Fruit fly (Drosophila melanogaster): ENCODE results near the gene CG42788.

Gene CG42788

DNA sequence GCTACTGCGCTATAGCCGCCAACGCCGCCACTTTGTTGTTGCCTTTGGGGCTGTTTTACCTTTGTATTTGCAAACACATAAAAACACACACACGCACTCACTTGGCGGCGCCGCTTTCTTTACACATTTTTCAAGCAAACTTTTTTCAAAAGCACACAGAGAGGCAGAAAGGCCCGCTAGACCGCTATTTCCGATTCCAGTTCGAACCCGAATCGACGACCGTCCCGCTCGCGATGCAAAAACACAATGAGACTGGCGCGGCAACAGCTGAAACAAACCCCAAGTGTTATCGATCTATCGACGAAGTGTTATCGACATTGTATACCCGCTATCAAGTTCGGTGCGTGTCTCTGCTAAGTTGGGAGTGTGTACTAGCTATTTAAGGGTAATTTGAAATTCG, at the start of gene CG42788 (continued):
- no peak for TF ChIP-seq sna (GFP tag; IDR thresholded peaks at IDR 0.05; ENCODE audit: partially characterized antibody)
- no peak for TF ChIP-seq CG32532 (GFP tag; IDR thresholded peaks at IDR 0.05)
- no peak for TF ChIP-seq Poxn (GFP tag; IDR thresholded peaks at IDR 0.05)
- peak; percentile 25 for TF ChIP-seq nerfin-1 (tag; optimal IDR thresholded peaks at IDR 0.05)
- TF ChIP-seq Oli (tag; optimal IDR thresholded peaks at IDR 0.05) = no peak
- peak; percentile 85 for TF ChIP-seq HmgD (GFP tag; optimal IDR thresholded peaks at IDR 0.05)
- TF ChIP-seq CG33557 (GFP tag; optimal IDR thresholded peaks at IDR 0.05) = peak; percentile 46
- no peak for TF ChIP-seq inv (GFP tag; IDR thresholded peaks at IDR 0.05; ENCODE audit: partially characterized antibody)
- TF ChIP-seq CG2129 (GFP tag; IDR thresholded peaks at IDR 0.05; ENCODE audit: partially characterized antibody) = no peak
- no peak for TF ChIP-seq croc (GFP tag; conservative IDR thresholded peaks at IDR 0.05)
- TF ChIP-seq lov (optimal IDR thresholded peaks at IDR 0.05) = no peak
- TF ChIP-seq lov (GFP tag; IDR thresholded peaks at IDR 0.05) = no peak
- TF ChIP-seq CG3065 (GFP tag; optimal IDR thresholded peaks at IDR 0.05) = peak; percentile 56
- peak in 1 of 2 experiments; percentile 46 for TF ChIP-seq Hr78 (GFP tag; optimal IDR thresholded peaks at IDR 0.05)
- no peak for TF ChIP-seq CG14050 (GFP tag; IDR thresholded peaks at IDR 0.05)
- TF ChIP-seq Hmx (GFP tag; optimal IDR thresholded peaks at IDR 0.05) = no peak
- peak; percentile 47 for TF ChIP-seq crc (GFP tag; optimal IDR thresholded peaks at IDR 0.05)
- TF ChIP-seq onecut (GFP tag; IDR thresholded peaks at IDR 0.05) = peak; percentile 73
- TF ChIP-seq CG30403 (GFP tag; optimal IDR thresholded peaks at IDR 0.05) = peak; percentile 12
- TF ChIP-seq CG13287 (GFP tag; IDR thresholded peaks at IDR 0.05; ENCODE audit: partially characterized antibody) = no peak
- no peak for TF ChIP-seq Optix (GFP tag; IDR thresholded peaks at IDR 0.05)
- no peak for TF ChIP-seq mld (GFP tag; IDR thresholded peaks at IDR 0.05; ENCODE audit: partially characterized antibody)
- TF ChIP-seq CG15696 (tag; optimal IDR thresholded peaks at IDR 0.05) = no peak
- no peak for TF ChIP-seq CG3847 (GFP tag; IDR thresholded peaks at IDR 0.05)
- TF ChIP-seq CG18764 (GFP tag; optimal IDR thresholded peaks at IDR 0.05) = no peak
- peak; percentile 14 for TF ChIP-seq Sin3A (optimal IDR thresholded peaks at IDR 0.05)
- no peak for TF ChIP-seq seq (GFP tag; IDR thresholded peaks at IDR 0.05)
- peak; percentile 56 for TF ChIP-seq CG13424 (tag; optimal IDR thresholded peaks at IDR 0.05)
- TF ChIP-seq Dfd (GFP tag; optimal IDR thresholded peaks at IDR 0.05) = no peak
- peak; percentile 18 for TF ChIP-seq Six4 (GFP tag; optimal IDR thresholded peaks at IDR 0.05)
- peak; percentile 41 for TF ChIP-seq zfh2 (GFP tag; optimal IDR thresholded peaks at IDR 0.05)
- peak; percentile 52 for TF ChIP-seq Abd-B (GFP tag; optimal IDR thresholded peaks at IDR 0.05)
- TF ChIP-seq Lpt (GFP tag; optimal IDR thresholded peaks at IDR 0.05) = no peak
- peak; percentile 88 for TF ChIP-seq Mad (GFP tag; optimal IDR thresholded peaks at IDR 0.05)
- no peak for TF ChIP-seq H15 (GFP tag; IDR thresholded peaks at IDR 0.05)
- TF ChIP-seq CG6765 (GFP tag; optimal IDR thresholded peaks at IDR 0.05) = no peak
- TF ChIP-seq CG12744 (GFP tag; optimal IDR thresholded peaks at IDR 0.05) = peak; percentile 50
- TF ChIP-seq gfzf (GFP tag; optimal IDR thresholded peaks at IDR 0.05) = peak; percentile 62
- peak; percentile 70 for TF ChIP-seq ems (GFP tag; optimal IDR thresholded peaks at IDR 0.05)
- no peak for TF ChIP-seq ken (GFP tag; IDR thresholded peaks at IDR 0.05)
- TF ChIP-seq hbn (GFP tag; IDR thresholded peaks at IDR 0.05; ENCODE audit: partially characterized antibody) = no peak
- no peak for TF ChIP-seq al (GFP tag; IDR thresholded peaks at IDR 0.05)
- TF ChIP-seq CG2116 (GFP tag; optimal IDR thresholded peaks at IDR 0.05) = peak; percentile 89
- no peak for TF ChIP-seq CG7372 (GFP tag; IDR thresholded peaks at IDR 0.05)
- no peak for TF ChIP-seq br (optimal IDR thresholded peaks at IDR 0.05)
- peak; percentile 61 for TF ChIP-seq CG4707 (GFP tag; optimal IDR thresholded peaks at IDR 0.05)
- peak; percentile 57 to 94 for TF ChIP-seq crp (GFP tag; optimal IDR thresholded peaks at IDR 0.05)
- TF ChIP-seq sim (GFP tag; IDR thresholded peaks at IDR 0.05) = no peak
- TF ChIP-seq ftz-f1 (GFP tag; optimal IDR thresholded peaks at IDR 0.05) = peak; percentile 87
- TF ChIP-seq CG3995 (GFP tag; optimal IDR thresholded peaks at IDR 0.05) = peak; percentile 30
- TF ChIP-seq cas (GFP tag; IDR thresholded peaks at IDR 0.05) = no peak
- no peak for TF ChIP-seq Hr39 (optimal IDR thresholded peaks at IDR 0.05)
- peak; percentile 39 for TF ChIP-seq twi (tag; optimal IDR thresholded peaks at IDR 0.05)
